Fruit fly (Drosophila melanogaster) whole organism, adult: ENCODE measurements around the gene Cyp6d4.

Experiments
- CG11617 ChIP-seq: fragments of 200-800 bp; sonication (Bioruptor generic); optimal IDR thresholded peaks from 2 replicates; lab custom pipeline; 2017; ENCODE audit warnings: mild to moderate bottlenecking, missing biosample characterization, missing genetic modification reagents, missing genetic modification characterization
- CG12768 ChIP-seq: fragments of 200-800 bp; sonication (Bioruptor generic); optimal IDR thresholded peaks from 2 replicates; lab custom pipeline; 2017; ENCODE audit warnings: missing biosample characterization, missing genetic modification characterization, mild to moderate bottlenecking, moderate library complexity, missing genetic modification reagents
- CG14711 ChIP-seq: fragments of 200-800 bp; sonication (Bioruptor generic); optimal IDR thresholded peaks from 2 replicates; lab custom pipeline; 2018; ENCODE audit warnings: missing biosample characterization, mild to moderate bottlenecking, missing genetic modification characterization, moderate library complexity
- CG1620 ChIP-seq: fragments of 200-800 bp; sonication (Bioruptor generic); optimal IDR thresholded peaks from 2 replicates; lab custom pipeline; 2016; ENCODE audit warnings: missing biosample characterization, missing genetic modification characterization
- CG33017 ChIP-seq: fragments of 200-800 bp; sonication (Bioruptor generic); optimal IDR thresholded peaks from 2 replicates; lab custom pipeline; 2018; ENCODE audit warnings: missing biosample characterization, mild to moderate bottlenecking, missing genetic modification characterization, moderate library complexity
- CG5204 ChIP-seq: fragments of 200-800 bp; sonication (Bioruptor generic); optimal IDR thresholded peaks from 2 replicates; lab custom pipeline; 2016; ENCODE audit warnings: missing biosample characterization, missing genetic modification characterization
- CG7045 ChIP-seq: fragments of 200-800 bp; sonication (Bioruptor generic); optimal IDR thresholded peaks from 2 replicates; lab custom pipeline; 2017; ENCODE audit warnings: missing biosample characterization, mild to moderate bottlenecking, missing genetic modification characterization
- CG7101 ChIP-seq: fragments of 200-800 bp; sonication (Bioruptor generic); optimal IDR thresholded peaks from 2 replicates; lab custom pipeline; 2018; ENCODE audit warnings: missing biosample characterization, mild to moderate bottlenecking, missing genetic modification characterization, moderate library complexity
- Clk ChIP-seq: fragments of 200-800 bp; sonication (Bioruptor generic); optimal IDR thresholded peaks from 2 replicates; lab custom pipeline; 2017; ENCODE audit warnings: missing biosample characterization, missing genetic modification characterization
- Crg-1 ChIP-seq: fragments of 200-800 bp; sonication (Bioruptor generic); optimal IDR thresholded peaks from 2 replicates; lab custom pipeline; 2016; ENCODE audit warnings: missing biosample characterization, missing genetic modification characterization
- Hr96 ChIP-seq: fragments of 200-800 bp; sonication (Bioruptor generic); optimal IDR thresholded peaks from 2 replicates; lab custom pipeline; 2016; ENCODE audit warnings: missing biosample characterization, missing genetic modification characterization
- Mnt ChIP-seq: fragments of 200-800 bp; sonication (Bioruptor generic); optimal IDR thresholded peaks from 2 replicates; lab custom pipeline; 2016; ENCODE audit warnings: missing biosample characterization, mild to moderate bottlenecking, missing genetic modification characterization
- bab1 ChIP-seq: fragments of 200-800 bp; sonication (Bioruptor generic); optimal IDR thresholded peaks from 3 replicates; lab custom pipeline; 2019; ENCODE audit warnings: missing biosample characterization, mild to moderate bottlenecking, missing genetic modification characterization, moderate library complexity
- cic ChIP-seq: fragments of 200-800 bp; sonication (Bioruptor generic); optimal IDR thresholded peaks from 2 replicates; lab custom pipeline; 2017; ENCODE audit warnings: missing biosample characterization, mild to moderate bottlenecking, missing genetic modification characterization, moderate library complexity
- cnc ChIP-seq, 2 experiments: fragments of >200 bp; optimal IDR thresholded peaks; 2 replicates each; lab custom pipeline; 2017
- kay ChIP-seq: fragments of 200-800 bp; sonication (Bioruptor generic); peaks from one replicate; lab custom pipeline; 2016; ENCODE audit warnings: missing biosample characterization, missing genetic modification characterization, borderline replicate concordance
- ovo ChIP-seq: fragments of 200-800 bp; sonication (Bioruptor generic); optimal IDR thresholded peaks from 2 replicates; lab custom pipeline; 2016; ENCODE audit warnings: missing biosample characterization, missing genetic modification characterization
- pad ChIP-seq: fragments of 200-800 bp; sonication (Bioruptor generic); optimal IDR thresholded peaks from 3 replicates; lab custom pipeline; 2017; ENCODE audit warnings: missing biosample characterization, missing genetic modification characterization, mild to moderate bottlenecking, moderate library complexity, missing genetic modification reagents
- tj ChIP-seq: fragments of 200-800 bp; sonication (Bioruptor generic); optimal IDR thresholded peaks from 3 replicates; lab custom pipeline; 2017; ENCODE audit warnings: missing biosample characterization, mild to moderate bottlenecking, missing genetic modification characterization, moderate library complexity
- toe ChIP-seq: fragments of 200-800 bp; sonication (Bioruptor generic); optimal IDR thresholded peaks from 2 replicates; lab custom pipeline; 2016; ENCODE audit warnings: missing biosample characterization, missing genetic modification characterization

Cyp6d4 gene

dm6 chr3R:22698208-22698607 lies at the start of gene Cyp6d4:
Cyp6d4 (plus strand) TSS chr3R:22698319.
- TF ChIP-seq CG5204 (GFP tag; lab: Kevin White, UChicago), result no peak
- peak; percentile 11 for TF ChIP-seq bab1 (GFP tag; lab: Kevin White, UChicago)

- TF ChIP-seq ovo, result no peak
- TF ChIP-seq cnc (optimal IDR thresholded peaks at IDR 0.05; lab: Kevin White, UChicago), result no peak
- no peak for TF ChIP-seq CG33017 (tag; lab: Kevin White, UChicago)
- no peak for TF ChIP-seq bab1 (GFP tag; lab: Kevin White, UChicago)
- no peak for TF ChIP-seq CG7101 (tag; lab: Kevin White, UChicago)
- no peak for TF ChIP-seq toe
- no peak for TF ChIP-seq CG14711
- no peak for TF ChIP-seq Mnt (GFP tag; lab: Kevin White, UChicago)
- TF ChIP-seq pad (GFP tag; lab: Kevin White, UChicago), result no peak
- no peak for TF ChIP-seq CG1620 (GFP tag; lab: Kevin White, UChicago)
- TF ChIP-seq CG7045 (GFP tag; lab: Kevin White, UChicago), result no peak
- no peak for TF ChIP-seq Hr96 (GFP tag; lab: Kevin White, UChicago)
- TF ChIP-seq tj (GFP tag; lab: Kevin White, UChicago), result no peak
- TF ChIP-seq Crg-1 (GFP tag; lab: Kevin White, UChicago), result no peak
- no peak for TF ChIP-seq kay (GFP tag; lab: Kevin White, UChicago)
These were observed 48.3 kb upstream of the Cyp6d4 start for dm6 chr3R:22649859-22650258.

- TF ChIP-seq CG1620 (GFP tag; lab: Kevin White, UChicago), result no peak
- no peak for TF ChIP-seq CG11617 (GFP tag; lab: Kevin White, UChicago)
- no peak for TF ChIP-seq Crg-1 (GFP tag; lab: Kevin White, UChicago)
- no peak for TF ChIP-seq bab1 (GFP tag; lab: Kevin White, UChicago)
- TF ChIP-seq cnc (optimal IDR thresholded peaks at IDR 0.05; lab: Kevin White, UChicago), result no peak
These were observed 35.0 kb upstream of the Cyp6d4 start for dm6 chr3R:22663115-22663514.

dm6 chr3R:22664274-22664673 lies 33.8 kb upstream of the Cyp6d4 start:
- no peak for TF ChIP-seq CG7045 (GFP tag; lab: Kevin White, UChicago)
- TF ChIP-seq Mnt (GFP tag; lab: Kevin White, UChicago), result no peak
- TF ChIP-seq toe, result no peak
- no peak for TF ChIP-seq ovo
- no peak for TF ChIP-seq CG14711

dm6 chr3R:22666449-22667283 lies 31.5 kb upstream of the Cyp6d4 start:
- TF ChIP-seq toe (no peak), cic (GFP tag; lab: Kevin White, UChicago) (no peak), ovo (peak; percentile 32), Hr96 (GFP tag; lab: Kevin White, UChicago) (peak; percentile 26), pad (GFP tag; lab: Kevin White, UChicago) (peak; percentile 94), bab1 (GFP tag; lab: Kevin White, UChicago) (peak; percentile 50), tj (GFP tag; lab: Kevin White, UChicago) (peak; percentile 96), CG11617 (GFP tag; lab: Kevin White, UChicago) (no peak), Mnt (GFP tag; lab: Kevin White, UChicago) (peak; percentile 8)

dm6 chr3R:22667284-22667958 lies 30.7 kb upstream of the Cyp6d4 start:
- TF ChIP-seq cnc (optimal IDR thresholded peaks at IDR 0.05; lab: Kevin White, UChicago) (no peak), Crg-1 (GFP tag; lab: Kevin White, UChicago) (peak; percentile 48), Hr96 (GFP tag; lab: Kevin White, UChicago) (peak; percentile 69), bab1 (GFP tag; lab: Kevin White, UChicago) (peak; percentile 92), CG7045 (GFP tag; lab: Kevin White, UChicago) (peak; percentile 84), ovo (no peak), CG7101 (tag; lab: Kevin White, UChicago) (peak; percentile 74), CG14711 (peak; percentile 84), Clk (GFP tag; lab: Kevin White, UChicago) (peak; percentile 15), CG33017 (tag; lab: Kevin White, UChicago) (peak; percentile 41), kay (GFP tag; lab: Kevin White, UChicago) (no peak), CG11617 (GFP tag; lab: Kevin White, UChicago) (peak; percentile 60), toe (peak; percentile 54), tj (GFP tag; lab: Kevin White, UChicago) (no peak), cic (GFP tag; lab: Kevin White, UChicago) (no peak), CG12768 (GFP tag; lab: Kevin White, UChicago) (peak; percentile 72), CG1620 (GFP tag; lab: Kevin White, UChicago) (peak; percentile 12), pad (GFP tag; lab: Kevin White, UChicago) (peak; percentile 76), CG5204 (GFP tag; lab: Kevin White, UChicago) (peak; percentile 61), Mnt (GFP tag; lab: Kevin White, UChicago) (peak; percentile 5)
